Worm (Caenorhabditis elegans): ENCODE results near the gene tmed-13.

tmed-13 gene

DNA sequence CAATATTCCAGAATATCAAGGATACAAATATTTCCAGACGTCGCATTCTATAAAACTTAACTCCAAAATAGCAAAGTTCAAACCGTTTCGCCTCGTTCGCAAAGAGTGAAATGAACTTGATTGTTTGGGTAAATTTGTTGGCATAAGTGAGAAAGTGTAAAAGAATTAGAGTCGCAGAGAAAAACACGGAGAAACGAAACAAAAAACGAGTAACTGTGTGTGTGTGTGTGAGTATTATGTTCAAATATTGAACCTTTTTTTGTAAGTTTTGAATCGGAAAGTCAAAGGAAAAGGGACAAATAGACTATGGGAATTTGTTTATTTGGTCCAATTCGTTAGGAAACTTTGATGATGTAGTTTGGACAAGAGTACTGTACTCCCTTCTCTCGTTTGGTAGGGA lies 39.6 kb downstream of the tmed-13 start, which contains the start of gene acp-7:
acp-7 (minus strand) TSS at position 101 of the 400 bp plus-strand sequence.
- no peak for TF ChIP-seq nhr-76 (tag; optimal IDR thresholded peaks at IDR 0.05)
- no peak for TF ChIP-seq nhr-237 (tag; optimal IDR thresholded peaks at IDR 0.05)
- no peak for TF ChIP-seq bed-3 (GFP tag; optimal IDR thresholded peaks at IDR 0.05)
- no peak for TF ChIP-seq unc-120 (tag; optimal IDR thresholded peaks at IDR 0.05; ENCODE audit: poor library complexity, severe bottlenecking)
- no peak for TF ChIP-seq mls-2 (tag; optimal IDR thresholded peaks at IDR 0.05)
- no peak for TF ChIP-seq snpc-4 (tag; optimal IDR thresholded peaks at IDR 0.05)
- TF ChIP-seq ces-1 (GFP tag; optimal IDR thresholded peaks at IDR 0.05), result no peak
- no peak for TF ChIP-seq ztf-11 (tag; optimal IDR thresholded peaks at IDR 0.05)
- TF ChIP-seq tbx-8 (GFP tag; optimal IDR thresholded peaks at IDR 0.05), result no peak
- TF ChIP-seq mab-5 (tag; optimal IDR thresholded peaks at IDR 0.05), result no peak
- TF ChIP-seq ham-2 (GFP tag; optimal IDR thresholded peaks at IDR 0.05), result no peak
- TF ChIP-seq lin-32 (GFP tag; optimal IDR thresholded peaks at IDR 0.05), result no peak
- TF ChIP-seq zip-8 (tag; optimal IDR thresholded peaks at IDR 0.05), result no peak
- TF ChIP-seq ceh-39 (tag; optimal IDR thresholded peaks at IDR 0.05), result no peak
- no peak for TF ChIP-seq elt-3 (tag; optimal IDR thresholded peaks at IDR 0.05)
- TF ChIP-seq unc-62 (GFP tag; optimal IDR thresholded peaks at IDR 0.05), result no peak
- TF ChIP-seq lsy-2 (tag; optimal IDR thresholded peaks at IDR 0.05), result no peak
- no peak for TF ChIP-seq pha-4 (tag; optimal IDR thresholded peaks at IDR 0.05)
- TF ChIP-seq drap-1 (GFP tag; optimal IDR thresholded peaks at IDR 0.05), result no peak
- no peak for TF ChIP-seq cnd-1 (tag; optimal IDR thresholded peaks at IDR 0.05)

DNA sequence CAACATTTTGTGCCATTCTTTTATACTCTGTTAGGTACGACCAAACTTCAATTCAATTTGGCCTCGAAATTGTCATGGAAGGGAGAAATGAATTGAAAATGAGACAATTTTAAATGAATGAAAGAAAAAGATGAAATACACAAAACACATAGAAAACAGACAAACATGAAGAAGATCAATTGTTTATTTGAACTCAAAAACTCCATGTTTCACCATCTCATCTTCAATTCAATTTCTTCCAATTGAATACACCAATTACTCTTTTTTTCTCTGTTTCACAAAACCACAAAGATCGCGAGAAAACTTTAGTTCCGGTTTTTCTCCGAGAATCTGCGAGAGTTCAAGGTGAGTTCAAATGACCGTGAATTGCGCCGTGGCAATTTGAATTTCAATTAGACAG lies 44.0 kb downstream of the tmed-13 start:
- TF ChIP-seq ceh-83 (GFP tag; optimal IDR thresholded peaks at IDR 0.05) (no peak), zip-8 (tag; optimal IDR thresholded peaks at IDR 0.05) (no peak), pha-4 (tag; optimal IDR thresholded peaks at IDR 0.05) (no peak), sem-2 (GFP tag; optimal IDR thresholded peaks at IDR 0.05) (no peak), ceh-43 (GFP tag; optimal IDR thresholded peaks at IDR 0.05) (no peak), nhr-28 (tag; optimal IDR thresholded peaks at IDR 0.05) (no peak), lin-32 (GFP tag; optimal IDR thresholded peaks at IDR 0.05) (no peak), ceh-39 (tag; optimal IDR thresholded peaks at IDR 0.05) (no peak), elt-3 (tag; optimal IDR thresholded peaks at IDR 0.05) (no peak), hlh-1 (tag; optimal IDR thresholded peaks at IDR 0.05) (no peak), ztf-11 (tag; optimal IDR thresholded peaks at IDR 0.05) (no peak), cnd-1 (tag; optimal IDR thresholded peaks at IDR 0.05) (no peak)

- no peak for TF ChIP-seq ceh-83 (GFP tag; optimal IDR thresholded peaks at IDR 0.05)
- no peak for TF ChIP-seq sptf-1 (tag; optimal IDR thresholded peaks at IDR 0.05)
- no peak for TF ChIP-seq unc-62 (GFP tag; optimal IDR thresholded peaks at IDR 0.05)
- TF ChIP-seq mab-5 (tag; optimal IDR thresholded peaks at IDR 0.05), result no peak
- TF ChIP-seq blmp-1 (tag; optimal IDR thresholded peaks at IDR 0.05), result no peak
- TF ChIP-seq lsy-2 (tag; optimal IDR thresholded peaks at IDR 0.05), result no peak
- no peak for TF ChIP-seq ceh-39 (tag; optimal IDR thresholded peaks at IDR 0.05)
- TF ChIP-seq cnd-1 (tag; optimal IDR thresholded peaks at IDR 0.05), result no peak
- TF ChIP-seq tbx-8 (GFP tag; optimal IDR thresholded peaks at IDR 0.05), result no peak
Measured at ce11 chrIV:6426089-6426715, 45.0 kb downstream of the tmed-13 start, which contains the start of gene acp-6. Gene acp-6, minus strand, starts transcription at chrIV:6426139.

- TF ChIP-seq nhr-76 (tag; optimal IDR thresholded peaks at IDR 0.05), result no peak
- TF ChIP-seq hlh-1 (tag; optimal IDR thresholded peaks at IDR 0.05), result no peak
Measured at ce11 chrIV:6421183-6421635, 50.0 kb downstream of the tmed-13 start, which contains the start of gene puf-11. Gene puf-11, plus strand, starts transcription at chrIV:6421585.

Data from whole organism, mixed stage, embryonic.